Fruit fly (Drosophila melanogaster) whole organism, prepupa: ENCODE results near the gene CG31697.

ENCODE experiments used
- Blimp-1 ChIP-seq: fragments of 200-800 bp; sonication (Bioruptor generic); optimal IDR thresholded peaks from 3 replicates; lab custom pipeline; 2017; ENCODE audit warnings: missing biosample characterization, missing genetic modification characterization, mild to moderate bottlenecking, moderate library complexity, missing genetic modification reagents
- CG10631 ChIP-seq: fragments of 200-800 bp; sonication (Bioruptor generic); optimal IDR thresholded peaks from 2 replicates; lab custom pipeline; 2016; ENCODE audit warnings: missing biosample characterization, missing genetic modification characterization
- CG10669 ChIP-seq: fragments of 200-800 bp; sonication (Bioruptor generic); optimal IDR thresholded peaks from 3 replicates; lab custom pipeline; 2018; ENCODE audit warnings: missing biosample characterization, mild to moderate bottlenecking, missing genetic modification characterization, moderate library complexity
- CG11902 ChIP-seq: fragments of 200-800 bp; sonication (Bioruptor generic); optimal IDR thresholded peaks from 3 replicates; lab custom pipeline; 2016; ENCODE audit warnings: missing biosample characterization, missing genetic modification characterization
- CG15336 ChIP-seq: fragments of 200-800 bp; sonication (Bioruptor generic); IDR thresholded peaks from 2 replicates; pipeline ENCODE4 v1.3.6; 2022; ENCODE audit warnings: missing biosample characterization, missing genetic modification characterization
- CG1621 ChIP-seq: fragments of 200-800 bp; sonication (Bioruptor generic); optimal IDR thresholded peaks from 3 replicates; lab custom pipeline; 2018; ENCODE audit warnings: missing biosample characterization, mild to moderate bottlenecking, missing genetic modification characterization
- CG16779 ChIP-seq: fragments of 200-800 bp; sonication (Bioruptor generic); optimal IDR thresholded peaks from 3 replicates; lab custom pipeline; 2017; ENCODE audit warnings: missing biosample characterization, mild to moderate bottlenecking, missing genetic modification characterization
- CG3032 ChIP-seq: fragments of 200-800 bp; optimal IDR thresholded peaks from 2 replicates; lab custom pipeline; 2019; ENCODE audit warnings: missing biosample characterization, mild to moderate bottlenecking, missing genetic modification characterization, moderate library complexity
- CG31627 ChIP-seq: fragments of 200-800 bp; sonication (Bioruptor generic); optimal IDR thresholded peaks from 3 replicates; lab custom pipeline; 2016; ENCODE audit warnings: missing biosample characterization, missing genetic modification characterization
- CG32006 ChIP-seq: fragments of 200-800 bp; sonication (Bioruptor generic); optimal IDR thresholded peaks from 3 replicates; lab custom pipeline; 2017; ENCODE audit warnings: missing biosample characterization, mild to moderate bottlenecking, missing genetic modification characterization
- CG3919 ChIP-seq: fragments of 200-800 bp; sonication (Bioruptor generic); optimal IDR thresholded peaks from 3 replicates; lab custom pipeline; 2016; ENCODE audit warnings: missing biosample characterization, missing genetic modification characterization
- CG4318 ChIP-seq: fragments of 200-800 bp; sonication (Bioruptor generic); optimal IDR thresholded peaks from 3 replicates; lab custom pipeline; 2017; ENCODE audit warnings: missing biosample characterization, mild to moderate bottlenecking, missing genetic modification characterization
- CG6163 ChIP-seq: fragments of 200-800 bp; sonication (Bioruptor generic); IDR thresholded peaks from 3 replicates; pipeline ENCODE4 v1.3.6; 2022; ENCODE audit warnings: missing biosample characterization, missing genetic modification characterization
- CG8319 ChIP-seq: fragments of 200-800 bp; sonication (Bioruptor generic); optimal IDR thresholded peaks from 3 replicates; lab custom pipeline; 2016; ENCODE audit warnings: missing biosample characterization, missing genetic modification characterization
- CG8632 ChIP-seq: fragments of 200-800 bp; sonication (Bioruptor generic); optimal IDR thresholded peaks from 3 replicates; lab custom pipeline; 2016; ENCODE audit warnings: missing biosample characterization, missing genetic modification characterization
- CG9139 ChIP-seq: fragments of 200-800 bp; sonication (Bioruptor generic); optimal IDR thresholded peaks from 3 replicates; lab custom pipeline; 2017; ENCODE audit warnings: missing biosample characterization, mild to moderate bottlenecking, missing genetic modification characterization
- Eip78C ChIP-seq: fragments of 200-800 bp; sonication (Bioruptor generic); peaks from one replicate; lab custom pipeline; 2016; ENCODE audit warnings: missing biosample characterization, missing genetic modification characterization
- Gug ChIP-seq: fragments of 200-800 bp; sonication (Bioruptor generic); IDR thresholded peaks from 2 replicates; pipeline ENCODE4 v1.3.6; 2022; ENCODE audit warnings: missing biosample characterization, missing genetic modification characterization
- Hr39 ChIP-seq: fragments of 200-800 bp; sonication (Bioruptor generic); optimal IDR thresholded peaks from 2 replicates; lab custom pipeline; 2016; ENCODE audit warnings: missing biosample characterization, missing genetic modification characterization
- Lpt ChIP-seq: fragments of 200-800 bp; sonication (Bioruptor generic); optimal IDR thresholded peaks from 3 replicates; lab custom pipeline; 2016; ENCODE audit warnings: missing biosample characterization, missing genetic modification characterization
- Met ChIP-seq: fragments of 200-800 bp; sonication (Bioruptor generic); optimal IDR thresholded peaks from 3 replicates; lab custom pipeline; 2016; ENCODE audit warnings: missing biosample characterization, missing genetic modification characterization
- OdsH ChIP-seq: fragments of 200-800 bp; sonication (Bioruptor generic); optimal IDR thresholded peaks from 3 replicates; lab custom pipeline; 2016; ENCODE audit warnings: missing biosample characterization, missing genetic modification characterization
- Smox ChIP-seq: fragments of 200-800 bp; sonication (Bioruptor generic); optimal IDR thresholded peaks from 3 replicates; lab custom pipeline; 2016; ENCODE audit warnings: missing biosample characterization, missing genetic modification characterization
- Sox14 ChIP-seq: fragments of 200-800 bp; sonication (Bioruptor generic); optimal IDR thresholded peaks from 3 replicates; lab custom pipeline; 2016; ENCODE audit warnings: missing biosample characterization, missing genetic modification characterization
- achi ChIP-seq: fragments of 200-800 bp; sonication (Bioruptor generic); optimal IDR thresholded peaks from 3 replicates; lab custom pipeline; 2016; ENCODE audit warnings: missing biosample characterization, missing genetic modification characterization
- cyc ChIP-seq: fragments of 200-800 bp; sonication (Bioruptor generic); optimal IDR thresholded peaks from 3 replicates; lab custom pipeline; 2016; ENCODE audit warnings: missing biosample characterization, missing genetic modification characterization
- dac ChIP-seq: fragments of 200-800 bp; sonication (Bioruptor generic); optimal IDR thresholded peaks from 2 replicates; lab custom pipeline; 2017; ENCODE audit warnings: missing biosample characterization, mild to moderate bottlenecking, missing genetic modification characterization
- dsx ChIP-seq: fragments of 200-800 bp; optimal IDR thresholded peaks from 3 replicates; lab custom pipeline; 2019; ENCODE audit warnings: missing biosample characterization, mild to moderate bottlenecking, missing genetic modification characterization, moderate library complexity; ENCODE audit not compliant: poor library complexity, severe bottlenecking
- eg ChIP-seq: fragments of 200-800 bp; sonication (Bioruptor generic); IDR thresholded peaks from 3 replicates; pipeline ENCODE4 v1.3.6; 2022; ENCODE audit warnings: missing biosample characterization, missing genetic modification characterization
- esn ChIP-seq: fragments of 200-800 bp; sonication (Bioruptor generic); optimal IDR thresholded peaks from 2 replicates; lab custom pipeline; 2016; ENCODE audit warnings: missing biosample characterization, mild to moderate bottlenecking, missing genetic modification characterization, moderate library complexity
- fd85E ChIP-seq: fragments of 200-800 bp; sonication (Bioruptor generic); optimal IDR thresholded peaks from 3 replicates; lab custom pipeline; 2016; ENCODE audit warnings: missing biosample characterization, missing genetic modification characterization
- fkh ChIP-seq: fragments of 200-800 bp; sonication (Bioruptor generic); optimal IDR thresholded peaks from 3 replicates; lab custom pipeline; 2017; ENCODE audit warnings: missing biosample characterization, mild to moderate bottlenecking, missing genetic modification characterization, moderate library complexity
- lz ChIP-seq: fragments of 200-800 bp; sonication (Bioruptor generic); optimal IDR thresholded peaks from 3 replicates; lab custom pipeline; 2016; ENCODE audit warnings: missing biosample characterization, missing genetic modification characterization
- net ChIP-seq: fragments of 200-800 bp; sonication (Bioruptor generic); optimal IDR thresholded peaks from 3 replicates; lab custom pipeline; 2016; ENCODE audit warnings: missing biosample characterization, missing genetic modification characterization
- salr ChIP-seq, 2 experiments: fragments of 200-800 bp; sonication (Bioruptor generic); optimal IDR thresholded peaks; 3 replicates each; lab custom pipeline; 2016 to 2018; ENCODE audit warnings: missing biosample characterization in 2 of 2, missing genetic modification characterization in 2 of 2, mild to moderate bottlenecking in 1 of 2
- spab ChIP-seq: fragments of 200-800 bp; sonication (Bioruptor generic); optimal IDR thresholded peaks from 2 replicates; lab custom pipeline; 2017; ENCODE audit warnings: missing biosample characterization, mild to moderate bottlenecking, missing genetic modification characterization, missing genetic modification reagents
- ss ChIP-seq, 2 experiments: fragments of 200-800 bp; sonication (Bioruptor generic); optimal IDR thresholded peaks; 2 replicates in 1 of 2; 3 replicates in 1 of 2; lab custom pipeline; 2017 to 2018; ENCODE audit warnings: mild to moderate bottlenecking in 2 of 2, missing biosample characterization in 2 of 2, missing genetic modification characterization in 2 of 2, moderate library complexity in 1 of 2
- svp ChIP-seq: fragments of 200-800 bp; sonication (Bioruptor generic); peaks from one replicate; lab custom pipeline; 2016; ENCODE audit warnings: missing biosample characterization, missing genetic modification characterization
- topi ChIP-seq: fragments of 200-800 bp; sonication (Bioruptor generic); optimal IDR thresholded peaks from 3 replicates; lab custom pipeline; 2016; ENCODE audit warnings: missing biosample characterization, missing genetic modification characterization
- vri ChIP-seq: fragments of 200-800 bp; sonication (Bioruptor generic); optimal IDR thresholded peaks from 3 replicates; lab custom pipeline; 2016; ENCODE audit warnings: missing biosample characterization, mild to moderate bottlenecking, missing genetic modification characterization

The CG31697 gene

dm6 chr2L:19570806-19571254 lies 35.6 kb downstream of the CG31697 start (continued):
- peak; percentile 28 for TF ChIP-seq CG10669 (GFP tag; lab: Kevin White, UChicago)
- TF ChIP-seq CG6163 (GFP tag; lab: Robert Waterston, UW), result peak; percentile 56; the same call in 2 of the 3 replicates
- TF ChIP-seq OdsH (GFP tag; lab: Kevin White, UChicago), result peak; percentile 54
- peak; percentile 49 for TF ChIP-seq lz (GFP tag; lab: Kevin White, UChicago)
- TF ChIP-seq achi (GFP tag; lab: Kevin White, UChicago), result peak; percentile 37
- peak; percentile 52 for TF ChIP-seq topi (GFP tag; lab: Kevin White, UChicago)
- peak; percentile 33 for TF ChIP-seq CG10631 (GFP tag; lab: Kevin White, UChicago)
- TF ChIP-seq cyc (GFP tag; lab: Kevin White, UChicago), result peak; percentile 27
- peak; percentile 51 for TF ChIP-seq esn (GFP tag; lab: Kevin White, UChicago)
- TF ChIP-seq CG3032 (tag; lab: Kevin White, UChicago), result peak; percentile 5
- peak; percentile 83 for TF ChIP-seq Eip78C (GFP tag; lab: Kevin White, UChicago)
- TF ChIP-seq svp (GFP tag; lab: Kevin White, UChicago), result peak; percentile 90
- TF ChIP-seq spab, result no peak
- peak; percentile 27; the same call in 1 of the 2 replicates for TF ChIP-seq CG15336 (GFP tag; lab: Robert Waterston, UW)
- TF ChIP-seq CG32006 (GFP tag; lab: Kevin White, UChicago), result peak; percentile 69

dm6 chr2L:19571574-19572495 lies 36.6 kb downstream of the CG31697 start:
- peak; percentile 2 for TF ChIP-seq esn (GFP tag; lab: Kevin White, UChicago)
- no peak for TF ChIP-seq CG8632 (GFP tag; lab: Kevin White, UChicago)
- peak; percentile 70 for TF ChIP-seq Lpt (GFP tag; lab: Kevin White, UChicago)
- TF ChIP-seq dsx, result peak; percentile 25
- TF ChIP-seq salr (GFP tag; optimal IDR thresholded peaks at IDR 0.05; lab: Kevin White, UChicago), result peak in 1 of 2 experiments; percentile 24
- no peak for TF ChIP-seq Hr39 (GFP tag; lab: Kevin White, UChicago)
- no peak for TF ChIP-seq fkh (GFP tag; lab: Kevin White, UChicago)
- TF ChIP-seq vri (GFP tag; lab: Kevin White, UChicago), result peak; percentile 32
- peak; percentile 9; the same call in 1 of the 2 replicates for TF ChIP-seq CG15336 (GFP tag; lab: Robert Waterston, UW)
- peak; percentile 1 for TF ChIP-seq Met (GFP tag; lab: Kevin White, UChicago)
- TF ChIP-seq CG4318 (GFP tag; lab: Kevin White, UChicago), result no peak
- TF ChIP-seq svp (GFP tag; lab: Kevin White, UChicago), result peak; percentile 84
- peak in 1 of 2 experiments; percentile 39 for TF ChIP-seq ss (GFP tag; optimal IDR thresholded peaks at IDR 0.05; lab: Kevin White, UChicago)
- peak; percentile 2 for TF ChIP-seq CG9139 (GFP tag; lab: Kevin White, UChicago)
- TF ChIP-seq Sox14, result peak; percentile 55
- peak; percentile 27; the same call in 1 of the 3 replicates for TF ChIP-seq CG6163 (GFP tag; lab: Robert Waterston, UW)
- TF ChIP-seq CG3032 (tag; lab: Kevin White, UChicago), result peak; percentile 1

dm6 chr2L:19572496-19573317 lies 37.5 kb downstream of the CG31697 start:
- TF ChIP-seq CG10669 (GFP tag; lab: Kevin White, UChicago) (peak; percentile 93), Hr39 (GFP tag; lab: Kevin White, UChicago) (peak; percentile 94), esn (GFP tag; lab: Kevin White, UChicago) (peak; percentile 96), net (GFP tag; lab: Kevin White, UChicago) (peak; percentile 86), CG3919 (GFP tag; lab: Kevin White, UChicago) (peak; percentile 93), CG31627 (peak; percentile 94), eg (GFP tag; lab: Robert Waterston, UW) (peak; percentile 73), dac (peak; percentile 85), CG3032 (tag; lab: Kevin White, UChicago) (peak; percentile 95), Smox (GFP tag; lab: Kevin White, UChicago) (peak; percentile 93), spab (peak; percentile 90), achi (GFP tag; lab: Kevin White, UChicago) (peak; percentile 91), ss (GFP tag; optimal IDR thresholded peaks at IDR 0.05; lab: Kevin White, UChicago) (peak; percentile 91 to 93), lz (GFP tag; lab: Kevin White, UChicago) (peak; percentile 95), CG10631 (GFP tag; lab: Kevin White, UChicago) (peak; percentile 93), dsx (peak; percentile 97), Gug (peak; percentile 79), fd85E (GFP tag; lab: Kevin White, UChicago) (peak; percentile 40), CG8319 (peak; percentile 76), CG1621 (tag; lab: Kevin White, UChicago) (peak; percentile 85), CG16779 (peak; percentile 86), vri (GFP tag; lab: Kevin White, UChicago) (peak; percentile 89), CG11902 (peak; percentile 86), Blimp-1 (peak; percentile 81)
